Worm (Caenorhabditis elegans): ENCODE data around the gene C35B1.7.

C35B1.7 gene

ce11 chrIV:4096940-4097339 is 11.9 kb upstream of the C35B1.7 start:
- TF ChIP-seq blmp-1 (tag; optimal IDR thresholded peaks at IDR 0.05) (no peak), sem-2 (GFP tag; optimal IDR thresholded peaks at IDR 0.05) (no peak)

ce11 chrIV:4099773-4100172 is 9.1 kb upstream of the C35B1.7 start:
- no peak for TF ChIP-seq unc-120 (tag; optimal IDR thresholded peaks at IDR 0.05; ENCODE audit: poor library complexity, severe bottlenecking)
- TF ChIP-seq lin-13 (tag; optimal IDR thresholded peaks at IDR 0.05), result no peak
- TF ChIP-seq nhr-76 (tag; optimal IDR thresholded peaks at IDR 0.05), result no peak
- TF ChIP-seq hlh-1 (tag; optimal IDR thresholded peaks at IDR 0.05), result peak; percentile 13
- TF ChIP-seq blmp-1 (tag; optimal IDR thresholded peaks at IDR 0.05), result no peak
- no peak for TF ChIP-seq mls-2 (tag; optimal IDR thresholded peaks at IDR 0.05)
- TF ChIP-seq lsy-2 (tag; optimal IDR thresholded peaks at IDR 0.05), result no peak

- TF ChIP-seq mep-1 (tag; optimal IDR thresholded peaks at IDR 0.05), result no peak
- TF ChIP-seq unc-39 (tag; optimal IDR thresholded peaks at IDR 0.05), result no peak
- no peak for TF ChIP-seq ham-2 (GFP tag; optimal IDR thresholded peaks at IDR 0.05)
- no peak for TF ChIP-seq sptf-1 (tag; optimal IDR thresholded peaks at IDR 0.05)
- no peak for TF ChIP-seq M03D4.4 (tag; optimal IDR thresholded peaks at IDR 0.05)
- TF ChIP-seq pha-4 (tag; optimal IDR thresholded peaks at IDR 0.05), result no peak
- no peak for TF ChIP-seq drap-1 (GFP tag; optimal IDR thresholded peaks at IDR 0.05)
- no peak for TF ChIP-seq nhr-28 (tag; optimal IDR thresholded peaks at IDR 0.05)
- no peak for TF ChIP-seq elt-3 (tag; optimal IDR thresholded peaks at IDR 0.05)
- no peak for TF ChIP-seq flh-1 (GFP tag; optimal IDR thresholded peaks at IDR 0.05)
- no peak for TF ChIP-seq lin-13 (tag; optimal IDR thresholded peaks at IDR 0.05)
- no peak for TF ChIP-seq nhr-12 (tag; optimal IDR thresholded peaks at IDR 0.05)
- TF ChIP-seq ceh-83 (GFP tag; optimal IDR thresholded peaks at IDR 0.05), result no peak
- TF ChIP-seq snpc-4 (tag; optimal IDR thresholded peaks at IDR 0.05), result no peak
- no peak for TF ChIP-seq hlh-1 (tag; optimal IDR thresholded peaks at IDR 0.05)
- TF ChIP-seq blmp-1 (tag; optimal IDR thresholded peaks at IDR 0.05), result no peak
- TF ChIP-seq lin-32 (GFP tag; optimal IDR thresholded peaks at IDR 0.05), result no peak
- no peak for TF ChIP-seq bed-3 (GFP tag; optimal IDR thresholded peaks at IDR 0.05)
These were observed 6.1 kb upstream of the C35B1.7 start, which contains the start of gene ubc-1 for ce11 chrIV:4102720-4103119. Gene ubc-1, plus strand, starts transcription at chrIV:4103020.

- TF ChIP-seq sptf-1 (tag; optimal IDR thresholded peaks at IDR 0.05) (no peak), mep-1 (tag; optimal IDR thresholded peaks at IDR 0.05) (no peak), drap-1 (GFP tag; optimal IDR thresholded peaks at IDR 0.05) (no peak), lsy-2 (tag; optimal IDR thresholded peaks at IDR 0.05) (no peak), elt-3 (tag; optimal IDR thresholded peaks at IDR 0.05) (no peak), lin-32 (GFP tag; optimal IDR thresholded peaks at IDR 0.05) (no peak), nhr-28 (tag; optimal IDR thresholded peaks at IDR 0.05) (no peak), zip-8 (tag; optimal IDR thresholded peaks at IDR 0.05) (no peak), ham-2 (GFP tag; optimal IDR thresholded peaks at IDR 0.05) (no peak), hlh-1 (tag; optimal IDR thresholded peaks at IDR 0.05) (no peak), ceh-83 (GFP tag; optimal IDR thresholded peaks at IDR 0.05) (no peak), nhr-12 (tag; optimal IDR thresholded peaks at IDR 0.05) (no peak), bed-3 (GFP tag; optimal IDR thresholded peaks at IDR 0.05) (no peak), mls-2 (tag; optimal IDR thresholded peaks at IDR 0.05) (no peak), elt-1 (tag; optimal IDR thresholded peaks at IDR 0.05; ENCODE audit: borderline replicate concordance, insufficient read depth) (no peak), mab-5 (tag; optimal IDR thresholded peaks at IDR 0.05) (no peak), snpc-4 (tag; optimal IDR thresholded peaks at IDR 0.05) (no peak), ceh-43 (GFP tag; optimal IDR thresholded peaks at IDR 0.05) (no peak), nhr-76 (tag; optimal IDR thresholded peaks at IDR 0.05) (no peak), unc-62 (GFP tag; optimal IDR thresholded peaks at IDR 0.05) (no peak)
These were observed 3.5 kb downstream of the C35B1.7 start, which contains the start of gene F49F1.14 for ce11 chrIV:4112387-4112786. Gene F49F1.14, minus strand, starts transcription at chrIV:4112487.

ce11 chrIV:4114526-4114925 is 5.7 kb downstream of the C35B1.7 start, which contains the start of gene F49F1.15:
Gene F49F1.15, minus strand, starts transcription at chrIV:4114626.
- TF ChIP-seq blmp-1 (tag; optimal IDR thresholded peaks at IDR 0.05) (no peak), zip-8 (tag; optimal IDR thresholded peaks at IDR 0.05) (no peak), bed-3 (GFP tag; optimal IDR thresholded peaks at IDR 0.05) (no peak), snpc-4 (tag; optimal IDR thresholded peaks at IDR 0.05) (no peak), ceh-39 (tag; optimal IDR thresholded peaks at IDR 0.05) (no peak), ham-2 (GFP tag; optimal IDR thresholded peaks at IDR 0.05) (no peak), mab-5 (tag; optimal IDR thresholded peaks at IDR 0.05) (no peak), nhr-12 (tag; optimal IDR thresholded peaks at IDR 0.05) (no peak), nhr-76 (tag; optimal IDR thresholded peaks at IDR 0.05) (no peak), pha-4 (tag; optimal IDR thresholded peaks at IDR 0.05) (no peak), lin-32 (GFP tag; optimal IDR thresholded peaks at IDR 0.05) (no peak), sem-2 (GFP tag; optimal IDR thresholded peaks at IDR 0.05) (no peak), nhr-28 (tag; optimal IDR thresholded peaks at IDR 0.05) (no peak), lsy-2 (tag; optimal IDR thresholded peaks at IDR 0.05) (no peak), unc-62 (GFP tag; optimal IDR thresholded peaks at IDR 0.05) (no peak), M03D4.4 (tag; optimal IDR thresholded peaks at IDR 0.05) (no peak)

Measured in whole organism, mixed stage, embryonic.